Fruit fly (Drosophila melanogaster) whole organism, adult: Measurements from ENCODE around the gene sau.

Source experiments
- CG11617 ChIP-seq: fragments of 200-800 bp; sonication (Bioruptor generic); optimal IDR thresholded peaks from 2 replicates; lab custom pipeline; 2017; ENCODE audit warnings: mild to moderate bottlenecking, missing biosample characterization, missing genetic modification reagents, missing genetic modification characterization
- CG12768 ChIP-seq: fragments of 200-800 bp; sonication (Bioruptor generic); optimal IDR thresholded peaks from 2 replicates; lab custom pipeline; 2017; ENCODE audit warnings: missing biosample characterization, missing genetic modification characterization, mild to moderate bottlenecking, moderate library complexity, missing genetic modification reagents
- CG14711 ChIP-seq: fragments of 200-800 bp; sonication (Bioruptor generic); optimal IDR thresholded peaks from 2 replicates; lab custom pipeline; 2018; ENCODE audit warnings: missing biosample characterization, mild to moderate bottlenecking, missing genetic modification characterization, moderate library complexity
- CG1620 ChIP-seq: fragments of 200-800 bp; sonication (Bioruptor generic); optimal IDR thresholded peaks from 2 replicates; lab custom pipeline; 2016; ENCODE audit warnings: missing biosample characterization, missing genetic modification characterization
- CG33017 ChIP-seq: fragments of 200-800 bp; sonication (Bioruptor generic); optimal IDR thresholded peaks from 2 replicates; lab custom pipeline; 2018; ENCODE audit warnings: missing biosample characterization, mild to moderate bottlenecking, missing genetic modification characterization, moderate library complexity
- CG5204 ChIP-seq: fragments of 200-800 bp; sonication (Bioruptor generic); optimal IDR thresholded peaks from 2 replicates; lab custom pipeline; 2016; ENCODE audit warnings: missing biosample characterization, missing genetic modification characterization
- CG7045 ChIP-seq: fragments of 200-800 bp; sonication (Bioruptor generic); optimal IDR thresholded peaks from 2 replicates; lab custom pipeline; 2017; ENCODE audit warnings: missing biosample characterization, mild to moderate bottlenecking, missing genetic modification characterization
- CG7101 ChIP-seq: fragments of 200-800 bp; sonication (Bioruptor generic); optimal IDR thresholded peaks from 2 replicates; lab custom pipeline; 2018; ENCODE audit warnings: missing biosample characterization, mild to moderate bottlenecking, missing genetic modification characterization, moderate library complexity
- Clk ChIP-seq: fragments of 200-800 bp; sonication (Bioruptor generic); optimal IDR thresholded peaks from 2 replicates; lab custom pipeline; 2017; ENCODE audit warnings: missing biosample characterization, missing genetic modification characterization
- Crg-1 ChIP-seq: fragments of 200-800 bp; sonication (Bioruptor generic); optimal IDR thresholded peaks from 2 replicates; lab custom pipeline; 2016; ENCODE audit warnings: missing biosample characterization, missing genetic modification characterization
- Hr96 ChIP-seq: fragments of 200-800 bp; sonication (Bioruptor generic); optimal IDR thresholded peaks from 2 replicates; lab custom pipeline; 2016; ENCODE audit warnings: missing biosample characterization, missing genetic modification characterization
- Mnt ChIP-seq: fragments of 200-800 bp; sonication (Bioruptor generic); optimal IDR thresholded peaks from 2 replicates; lab custom pipeline; 2016; ENCODE audit warnings: missing biosample characterization, mild to moderate bottlenecking, missing genetic modification characterization
- bab1 ChIP-seq: fragments of 200-800 bp; sonication (Bioruptor generic); optimal IDR thresholded peaks from 3 replicates; lab custom pipeline; 2019; ENCODE audit warnings: missing biosample characterization, mild to moderate bottlenecking, missing genetic modification characterization, moderate library complexity
- cic ChIP-seq: fragments of 200-800 bp; sonication (Bioruptor generic); optimal IDR thresholded peaks from 2 replicates; lab custom pipeline; 2017; ENCODE audit warnings: missing biosample characterization, mild to moderate bottlenecking, missing genetic modification characterization, moderate library complexity
- cnc ChIP-seq, 2 experiments: fragments of >200 bp; optimal IDR thresholded peaks; 2 replicates each; lab custom pipeline; 2017
- kay ChIP-seq: fragments of 200-800 bp; sonication (Bioruptor generic); peaks from one replicate; lab custom pipeline; 2016; ENCODE audit warnings: missing biosample characterization, missing genetic modification characterization, borderline replicate concordance
- ovo ChIP-seq: fragments of 200-800 bp; sonication (Bioruptor generic); optimal IDR thresholded peaks from 2 replicates; lab custom pipeline; 2016; ENCODE audit warnings: missing biosample characterization, missing genetic modification characterization
- pad ChIP-seq: fragments of 200-800 bp; sonication (Bioruptor generic); optimal IDR thresholded peaks from 3 replicates; lab custom pipeline; 2017; ENCODE audit warnings: missing biosample characterization, missing genetic modification characterization, mild to moderate bottlenecking, moderate library complexity, missing genetic modification reagents
- tj ChIP-seq: fragments of 200-800 bp; sonication (Bioruptor generic); optimal IDR thresholded peaks from 3 replicates; lab custom pipeline; 2017; ENCODE audit warnings: missing biosample characterization, mild to moderate bottlenecking, missing genetic modification characterization, moderate library complexity
- toe ChIP-seq: fragments of 200-800 bp; sonication (Bioruptor generic); optimal IDR thresholded peaks from 2 replicates; lab custom pipeline; 2016; ENCODE audit warnings: missing biosample characterization, missing genetic modification characterization

Gene sau

DNA sequence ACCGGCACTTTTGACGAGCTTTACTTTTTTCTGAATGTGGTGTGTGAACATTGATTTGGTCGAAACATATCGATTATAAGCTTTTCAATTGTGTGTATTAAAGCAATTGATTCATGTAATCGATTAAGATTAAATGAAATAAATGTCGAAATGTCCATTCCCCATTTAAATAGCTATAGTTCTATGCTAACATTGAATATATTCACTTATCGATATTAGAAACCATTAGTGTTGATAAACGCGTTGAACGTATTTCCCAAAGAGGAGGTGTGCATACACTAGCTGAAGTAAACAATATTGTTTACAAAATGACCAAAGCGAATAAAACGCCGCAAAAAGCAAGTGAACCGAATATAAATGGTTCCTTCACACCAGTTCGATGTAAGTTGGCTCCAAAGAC, 12.1 kb upstream of the sau start, which contains the start of the genes Uch and CG34174:
Gene Uch, minus strand, starts transcription at position 208 of the 400 bp plus-strand sequence.
Gene CG34174, plus strand, starts transcription at position 263 of the 400 bp plus-strand sequence.
- peak; percentile 42 for TF ChIP-seq CG1620
- TF ChIP-seq CG11617 (GFP tag; lab: Kevin White, UChicago): peak; percentile 51
- peak; percentile 24 for TF ChIP-seq CG12768
- TF ChIP-seq Clk: no peak
- TF ChIP-seq tj: no peak
- TF ChIP-seq CG7045 (GFP tag; lab: Kevin White, UChicago): peak; percentile 11
- TF ChIP-seq Mnt (GFP tag; lab: Kevin White, UChicago): peak; percentile 54
- TF ChIP-seq CG33017: no peak
- no peak for TF ChIP-seq CG5204
- TF ChIP-seq cic: peak; percentile 49
- TF ChIP-seq ovo: peak; percentile 25
- no peak for TF ChIP-seq toe (GFP tag; lab: Kevin White, UChicago)
- TF ChIP-seq Hr96: no peak
- peak; percentile 64 for TF ChIP-seq pad (GFP tag; lab: Kevin White, UChicago)
- TF ChIP-seq Crg-1 (GFP tag; lab: Kevin White, UChicago): peak; percentile 78
- TF ChIP-seq CG14711 (tag; lab: Kevin White, UChicago): peak; percentile 7
- no peak for TF ChIP-seq kay (GFP tag; lab: Kevin White, UChicago)
- peak; percentile 87 for TF ChIP-seq bab1
- no peak for TF ChIP-seq cnc (optimal IDR thresholded peaks at IDR 0.05; lab: Kevin White, UChicago)
- TF ChIP-seq CG7101 (tag; lab: Kevin White, UChicago): peak; percentile 62

DNA sequence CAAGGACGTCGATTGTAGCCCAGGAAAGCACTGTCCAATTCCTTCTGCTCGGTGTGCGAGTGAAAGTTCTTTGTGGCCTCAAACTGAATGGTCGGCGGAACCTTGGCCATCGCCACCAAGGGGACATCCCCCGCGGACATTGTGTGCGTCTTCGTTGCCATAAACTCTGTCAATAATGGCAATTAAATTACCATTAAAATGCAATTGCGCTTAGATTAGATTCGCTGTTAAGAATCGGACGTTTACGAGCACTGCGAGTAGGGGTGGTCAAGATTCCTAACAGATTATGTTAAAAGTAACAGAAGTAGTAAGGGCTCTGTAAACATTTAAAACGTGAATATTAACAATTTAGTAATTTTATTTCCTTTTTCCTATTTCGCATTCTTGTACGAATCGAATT, 10.1 kb upstream of the sau start, which contains the start of gene daed:
Gene daed, minus strand, starts transcription at position 247 of the 400 bp plus-strand sequence.
- TF ChIP-seq tj (no peak), CG7101 (tag; lab: Kevin White, UChicago) (peak; percentile 64), CG33017 (peak; percentile 70), cic (peak; percentile 34), Crg-1 (GFP tag; lab: Kevin White, UChicago) (peak; percentile 18), CG1620 (no peak), CG12768 (peak; percentile 23), pad (GFP tag; lab: Kevin White, UChicago) (peak; percentile 28), bab1 (peak; percentile 9), Mnt (GFP tag; lab: Kevin White, UChicago) (peak; percentile 16), toe (GFP tag; lab: Kevin White, UChicago) (no peak)

DNA sequence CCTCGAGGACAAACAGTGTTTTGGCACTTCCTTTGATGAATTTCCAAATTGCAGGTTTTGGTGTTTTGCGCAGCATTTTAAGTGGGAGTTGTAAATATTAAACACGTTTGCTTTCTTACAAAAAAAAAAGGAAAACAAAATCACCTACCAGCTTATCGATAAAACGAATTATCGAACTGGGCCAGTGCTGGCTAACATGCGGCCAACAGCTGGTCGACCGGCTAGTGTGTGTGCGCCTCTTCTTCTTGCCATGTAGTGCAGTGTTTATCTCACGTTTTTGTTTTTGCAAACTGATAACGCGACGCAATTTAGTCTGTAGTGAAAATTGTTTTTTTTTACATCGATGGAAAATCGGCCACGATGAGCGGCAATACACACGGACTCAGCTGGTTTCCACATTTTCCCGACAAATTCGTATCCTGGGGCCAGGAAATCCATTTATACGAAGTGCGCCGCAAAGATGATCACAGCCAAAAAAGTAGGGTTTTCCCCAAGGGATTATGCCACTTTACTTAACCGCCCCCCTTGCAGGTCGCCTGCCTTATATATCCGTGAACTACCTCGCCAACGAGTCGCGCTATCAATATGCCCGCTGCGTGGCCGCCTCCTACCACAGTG, 9.0 kb upstream of the sau start, which contains the start of the genes CG15386, CG42371 and mio:
Gene CG15386, minus strand, starts transcription at position 180 of the 618 bp plus-strand sequence.
Gene CG42371, minus strand, starts transcription at position 180 of the 618 bp plus-strand sequence.
Gene mio, plus strand, starts transcription at position 224 of the 618 bp plus-strand sequence.
- TF ChIP-seq toe (GFP tag; lab: Kevin White, UChicago): no peak
- no peak for TF ChIP-seq CG5204
- TF ChIP-seq CG33017: peak; percentile 71
- no peak for TF ChIP-seq Clk
- no peak for TF ChIP-seq cnc (optimal IDR thresholded peaks at IDR 0.05; lab: Kevin White, UChicago)
- peak; percentile 74 for TF ChIP-seq CG11617 (GFP tag; lab: Kevin White, UChicago)
- no peak for TF ChIP-seq kay (GFP tag; lab: Kevin White, UChicago)
- no peak for TF ChIP-seq ovo
- peak; percentile 47 for TF ChIP-seq CG14711 (tag; lab: Kevin White, UChicago)
- TF ChIP-seq tj: peak; percentile 38
- peak; percentile 32 for TF ChIP-seq CG1620
- peak; percentile 27 for TF ChIP-seq CG12768
- TF ChIP-seq Crg-1 (GFP tag; lab: Kevin White, UChicago): peak; percentile 66
- peak; percentile 52 for TF ChIP-seq pad (GFP tag; lab: Kevin White, UChicago)
- TF ChIP-seq cic: peak; percentile 94
- peak; percentile 54 for TF ChIP-seq bab1
- TF ChIP-seq CG7045 (GFP tag; lab: Kevin White, UChicago): no peak
- TF ChIP-seq Hr96: no peak
- TF ChIP-seq CG7101 (tag; lab: Kevin White, UChicago): peak; percentile 53
- TF ChIP-seq Mnt (GFP tag; lab: Kevin White, UChicago): peak; percentile 94

DNA sequence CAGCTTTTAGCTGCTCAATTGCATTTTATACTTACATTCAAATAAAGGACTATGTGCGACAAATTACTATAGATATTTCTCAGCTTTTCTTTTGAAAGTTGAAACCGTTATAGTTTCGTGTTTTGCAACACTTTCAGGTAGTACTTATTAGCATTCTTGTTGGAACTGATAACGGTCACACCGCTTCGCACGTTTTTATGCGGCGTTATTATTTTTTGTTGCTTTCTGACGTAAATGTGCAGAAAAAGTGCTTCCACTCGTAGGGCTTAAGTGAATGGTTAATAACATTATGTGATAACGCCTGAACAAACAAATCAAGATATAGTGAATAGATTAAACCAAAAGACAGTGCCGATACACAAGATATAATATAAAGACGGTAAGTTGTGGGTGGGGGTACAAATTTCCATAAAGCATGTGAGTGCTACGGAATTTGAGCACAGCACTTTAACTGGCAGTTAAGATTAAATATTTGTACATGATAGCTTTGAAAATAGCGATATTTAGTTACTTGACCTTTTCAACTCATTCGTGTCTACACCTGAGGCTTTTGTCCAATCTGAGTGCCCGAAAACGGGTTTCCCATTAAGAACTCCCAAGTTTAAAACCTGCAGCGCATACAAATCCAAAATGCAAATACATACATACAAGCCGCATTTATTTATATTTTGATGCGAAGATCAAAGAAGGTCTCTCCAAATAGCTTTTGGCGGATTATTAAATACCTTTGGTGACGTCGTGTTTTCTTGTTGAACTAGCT, 5.4 kb upstream of the sau start, which contains the start of gene papi:
Gene papi, plus strand, starts transcription at position 176 of the 760 bp plus-strand sequence.
- TF ChIP-seq CG33017 (peak; percentile 28), Hr96 (no peak), cic (peak; percentile 34), Mnt (GFP tag; lab: Kevin White, UChicago) (peak; percentile 99), CG1620 (no peak), cnc (optimal IDR thresholded peaks at IDR 0.05; lab: Kevin White, UChicago) (no peak), CG14711 (tag; lab: Kevin White, UChicago) (no peak), bab1 (no peak), ovo (peak; percentile 70), CG7101 (tag; lab: Kevin White, UChicago) (peak; percentile 47), Clk (no peak)

DNA sequence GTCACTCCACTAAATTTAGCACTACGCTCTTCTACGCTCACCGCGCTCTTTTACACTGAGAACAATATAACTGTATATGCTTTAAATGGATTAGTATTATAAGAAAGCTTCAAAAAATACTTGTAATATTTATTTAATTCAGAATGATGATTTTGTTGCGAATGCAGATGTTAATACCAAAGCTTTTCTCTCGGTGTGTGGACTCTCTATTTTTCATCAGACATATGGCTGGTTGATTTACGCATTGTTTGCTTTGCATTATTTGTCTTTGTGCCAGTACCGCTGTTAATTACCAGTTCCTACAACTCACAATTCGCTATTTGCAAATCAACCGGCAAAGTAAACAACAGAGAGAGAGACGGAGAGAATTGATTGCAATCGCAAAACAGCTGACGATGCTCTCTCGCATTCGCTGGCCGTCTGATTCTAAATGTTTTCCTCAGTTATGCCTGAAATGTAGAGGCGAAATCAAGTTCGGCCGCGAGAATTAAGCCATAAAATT, 4.4 kb upstream of the sau start:
- peak; percentile 96 for TF ChIP-seq Clk
- TF ChIP-seq kay (GFP tag; lab: Kevin White, UChicago): peak; percentile 96
- peak; percentile 99 for TF ChIP-seq bab1
- peak; percentile 95 for TF ChIP-seq tj
- peak; percentile 99 for TF ChIP-seq CG12768
- peak; percentile 99 for TF ChIP-seq CG11617 (GFP tag; lab: Kevin White, UChicago)
- TF ChIP-seq CG1620: peak; percentile 98
- TF ChIP-seq cic: peak; percentile 99
- TF ChIP-seq Mnt (GFP tag; lab: Kevin White, UChicago): peak; percentile 98
- no peak for TF ChIP-seq cnc (optimal IDR thresholded peaks at IDR 0.05; lab: Kevin White, UChicago)
- TF ChIP-seq CG5204: peak; percentile 99
- TF ChIP-seq toe (GFP tag; lab: Kevin White, UChicago): peak; percentile 97
- TF ChIP-seq CG14711 (tag; lab: Kevin White, UChicago): peak; percentile 96
- TF ChIP-seq Crg-1 (GFP tag; lab: Kevin White, UChicago): peak; percentile 99
- peak; percentile 100 for TF ChIP-seq CG33017
- TF ChIP-seq Hr96: peak; percentile 96
- TF ChIP-seq CG7101 (tag; lab: Kevin White, UChicago): peak; percentile 99
- peak; percentile 98 for TF ChIP-seq ovo
- TF ChIP-seq pad (GFP tag; lab: Kevin White, UChicago): peak; percentile 96
- peak; percentile 99 for TF ChIP-seq CG7045 (GFP tag; lab: Kevin White, UChicago)
